Worm (Caenorhabditis elegans) whole organism, L2 larva: Measurements from ENCODE around the gene C02E7.7.

Experiments
- C34F6.9 ChIP-seq: fragments of 150-350 bp; optimal IDR thresholded peaks from 2 replicates; lab custom pipeline; 2014; ENCODE audit warnings: missing biosample characterization, missing genetic modification characterization
- R02D3.7 ChIP-seq: fragments of 150-350 bp; optimal IDR thresholded peaks from 2 replicates; lab custom pipeline; 2014; ENCODE audit warnings: missing biosample characterization, missing genetic modification characterization
- ZK546.5 ChIP-seq: sonication (generic microtip); optimal IDR thresholded peaks from 2 replicates; lab custom pipeline; 2017; ENCODE audit warnings: missing biosample characterization, missing genetic modification characterization
- ama-1 ChIP-seq: fragments of 150-350 bp; optimal IDR thresholded peaks from 2 replicates; lab custom pipeline; 2018; ENCODE audit warnings: inconsistent platforms
- blmp-1 ChIP-seq: sonication (generic microtip); optimal IDR thresholded peaks from 2 replicates; lab custom pipeline; 2017; ENCODE audit warnings: missing genetic modification characterization, mild to moderate bottlenecking, missing compliant biosample characterization, antibody characterized with exemption, moderate library complexity; ENCODE audit not compliant: insufficient read depth
- ceh-82 ChIP-seq: fragments of 150-350 bp; optimal IDR thresholded peaks from 2 replicates; lab custom pipeline; 2014; ENCODE audit warnings: missing biosample characterization, missing genetic modification characterization
- crh-2 ChIP-seq: sonication (generic microtip); optimal IDR thresholded peaks from 2 replicates; lab custom pipeline; 2017; ENCODE audit warnings: missing biosample characterization, missing genetic modification characterization
- dmd-4 ChIP-seq: sonication (generic microtip); optimal IDR thresholded peaks from 2 replicates; lab custom pipeline; 2017; ENCODE audit warnings: missing biosample characterization, missing genetic modification characterization
- fos-1 ChIP-seq: fragments of 150-350 bp; optimal IDR thresholded peaks from 2 replicates; lab custom pipeline; 2014; ENCODE audit warnings: missing biosample characterization, missing genetic modification characterization
- gmeb-1 ChIP-seq: fragments of 150-350 bp; optimal IDR thresholded peaks from 2 replicates; lab custom pipeline; 2014; ENCODE audit warnings: missing biosample characterization, missing genetic modification characterization
- lin-11 ChIP-seq: fragments of 150-350 bp; sonication (generic microtip); optimal IDR thresholded peaks from 2 replicates; lab custom pipeline; 2014; ENCODE audit warnings: missing biosample characterization, missing genetic modification characterization, inconsistent platforms, mixed read lengths
- lin-13 ChIP-seq: fragments of 150-350 bp; optimal IDR thresholded peaks from 2 replicates; lab custom pipeline; 2014; ENCODE audit warnings: missing biosample characterization, missing genetic modification reagents, missing genetic modification characterization
- lin-39 ChIP-seq: fragments of 150-350 bp; optimal IDR thresholded peaks from 2 replicates; lab custom pipeline; 2014; ENCODE audit warnings: missing biosample characterization, missing genetic modification reagents, missing genetic modification characterization
- lsy-2 ChIP-seq, 2 experiments: fragments of 150-350 bp in 1 of 2; sonication (generic microtip) in 1 of 2; optimal IDR thresholded peaks; 2 replicates each; lab custom pipeline; 2014 to 2017; ENCODE audit warnings: missing biosample characterization in 2 of 2, missing genetic modification characterization in 2 of 2
- mdl-1 ChIP-seq, 2 experiments: fragments of 150-350 bp in 1 of 2; sonication (generic microtip) in 1 of 2; optimal IDR thresholded peaks; 2 replicates each; lab custom pipeline; 2017; ENCODE audit warnings: missing biosample characterization in 2 of 2, missing genetic modification characterization in 2 of 2
- nhr-11 ChIP-seq: fragments of 150-350 bp; optimal IDR thresholded peaks from 2 replicates; lab custom pipeline; 2014; ENCODE audit warnings: missing biosample characterization, missing genetic modification characterization
- nhr-129 ChIP-seq: fragments of 150-350 bp; optimal IDR thresholded peaks from 2 replicates; lab custom pipeline; 2014; ENCODE audit warnings: missing biosample characterization, missing genetic modification characterization
- nhr-21 ChIP-seq: fragments of 150-350 bp; optimal IDR thresholded peaks from 2 replicates; lab custom pipeline; 2014; ENCODE audit warnings: missing biosample characterization, missing genetic modification characterization
- nhr-23 ChIP-seq: fragments of 150-350 bp; optimal IDR thresholded peaks from 2 replicates; lab custom pipeline; 2014; ENCODE audit warnings: missing biosample characterization, missing genetic modification reagents, missing genetic modification characterization
- nhr-237 ChIP-seq: fragments of 150-350 bp; optimal IDR thresholded peaks from 2 replicates; lab custom pipeline; 2014; ENCODE audit warnings: missing biosample characterization, missing genetic modification characterization
- nhr-6 ChIP-seq: fragments of 150-350 bp; optimal IDR thresholded peaks from 2 replicates; lab custom pipeline; 2014; ENCODE audit warnings: missing biosample characterization, missing genetic modification characterization
- nhr-77 ChIP-seq: fragments of 150-350 bp; optimal IDR thresholded peaks from 2 replicates; lab custom pipeline; 2014; ENCODE audit warnings: missing biosample characterization, missing genetic modification characterization
- skn-1 ChIP-seq: sonication (generic microtip); optimal IDR thresholded peaks from 2 replicates; lab custom pipeline; 2017; ENCODE audit warnings: missing biosample characterization, missing genetic modification characterization
- sma-3 ChIP-seq: sonication (generic microtip); optimal IDR thresholded peaks from 2 replicates; lab custom pipeline; 2016; ENCODE audit warnings: missing genetic modification reagents, missing genetic modification characterization, missing compliant biosample characterization
- snpc-4 ChIP-seq: fragments of 150-350 bp; optimal IDR thresholded peaks from 2 replicates; lab custom pipeline; 2014; ENCODE audit warnings: missing biosample characterization, missing genetic modification characterization
- unc-55 ChIP-seq: fragments of 150-350 bp; sonication (generic microtip); optimal IDR thresholded peaks from 3 replicates; lab custom pipeline; 2014; ENCODE audit warnings: missing biosample characterization, missing genetic modification reagents, missing genetic modification characterization
- unc-62 ChIP-seq: fragments of 150-350 bp; optimal IDR thresholded peaks from 2 replicates; lab custom pipeline; 2014; ENCODE audit warnings: missing biosample characterization, missing genetic modification reagents, missing genetic modification characterization
- ztf-1 ChIP-seq: fragments of 200-800 bp; sonication (Bioruptor generic); conservative IDR thresholded peaks from 2 replicates; pipeline ENCODE4 v1.3.6; 2022; ENCODE audit warnings: missing genetic modification characterization, missing compliant biosample characterization
- ztf-11 ChIP-seq: sonication (generic microtip); optimal IDR thresholded peaks from 2 replicates; lab custom pipeline; 2017; ENCODE audit warnings: missing biosample characterization, missing genetic modification characterization
- ztf-4 ChIP-seq: fragments of 150-350 bp; optimal IDR thresholded peaks from 2 replicates; lab custom pipeline; 2014; ENCODE audit warnings: missing biosample characterization, missing genetic modification characterization

C02E7.7 gene

DNA sequence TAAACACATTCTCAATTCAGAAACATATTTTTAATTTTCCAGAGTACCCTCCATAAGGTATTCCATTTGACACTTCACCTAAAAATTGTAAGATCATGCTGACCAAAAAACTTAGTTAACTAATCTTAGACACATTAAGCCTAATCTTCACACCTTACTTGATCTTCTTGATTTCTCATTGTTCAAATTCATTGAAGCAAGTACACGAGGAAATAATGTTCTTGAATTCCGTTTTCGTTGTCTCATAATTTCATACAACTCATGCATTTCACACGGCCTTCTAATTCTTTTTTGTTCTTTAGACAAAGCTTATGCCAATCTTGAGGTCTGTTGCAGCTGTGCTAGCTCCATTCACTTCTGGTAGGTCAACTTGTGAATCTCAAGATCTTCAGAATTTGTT lies 46.4 kb downstream of the C02E7.7 start, which contains the start of gene srd-33:
srd-33 (plus strand) TSS at position 301 of the 400 bp plus-strand sequence.
- TF ChIP-seq C34F6.9 (tag; lab: Kevin White, UChicago) (no peak), skn-1 (tag; lab: Kevin White, UChicago) (no peak), ztf-4 (tag; lab: Kevin White, UChicago) (no peak), snpc-4 (no peak), nhr-237 (tag; lab: Kevin White, UChicago) (no peak), nhr-21 (tag; lab: Kevin White, UChicago) (no peak), gmeb-1 (tag; lab: Kevin White, UChicago) (no peak), ZK546.5 (tag; lab: Kevin White, UChicago) (no peak), R02D3.7 (tag; lab: Kevin White, UChicago) (no peak), unc-62 (GFP tag; lab: Kevin White, UChicago) (no peak), crh-2 (tag; lab: Kevin White, UChicago) (no peak), lin-13 (no peak)

DNA sequence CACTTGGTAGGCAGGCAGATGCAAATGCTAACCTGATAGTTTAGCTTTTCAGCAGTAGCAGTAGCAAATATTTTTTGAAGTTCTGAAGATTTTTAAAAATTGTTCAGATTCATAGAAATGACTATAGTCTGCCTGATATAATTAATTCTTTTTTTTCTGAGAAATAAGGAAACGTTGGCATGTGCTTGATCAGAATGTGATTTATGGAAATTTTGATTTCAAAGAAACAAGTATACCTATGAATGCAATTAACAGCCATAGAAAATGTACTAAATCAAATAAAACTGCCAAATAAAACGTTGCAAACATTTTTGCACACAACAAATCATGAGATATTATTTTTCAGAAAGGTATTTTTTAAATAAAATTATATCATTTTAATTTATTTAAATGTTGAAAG lies 47.7 kb downstream of the C02E7.7 start:
- no peak for TF ChIP-seq nhr-77 (tag; lab: Kevin White, UChicago)
- TF ChIP-seq nhr-23 (tag; lab: Kevin White, UChicago): no peak
- TF ChIP-seq lsy-2 (tag; optimal IDR thresholded peaks at IDR 0.05; lab: Kevin White, UChicago): peak in 1 of 2 experiments; percentile 32
- no peak for TF ChIP-seq unc-55 (GFP tag; lab: Kevin White, UChicago)
- peak; percentile 42 for TF ChIP-seq nhr-21 (tag; lab: Kevin White, UChicago)
- TF ChIP-seq blmp-1 (tag; lab: Kevin White, UChicago): no peak
- TF ChIP-seq nhr-11 (tag; lab: Kevin White, UChicago): no peak
- no peak for TF ChIP-seq ceh-82 (tag; lab: Kevin White, UChicago)
- TF ChIP-seq crh-2 (tag; lab: Kevin White, UChicago): no peak
- no peak for TF ChIP-seq ZK546.5 (tag; lab: Kevin White, UChicago)
- no peak for TF ChIP-seq snpc-4

DNA sequence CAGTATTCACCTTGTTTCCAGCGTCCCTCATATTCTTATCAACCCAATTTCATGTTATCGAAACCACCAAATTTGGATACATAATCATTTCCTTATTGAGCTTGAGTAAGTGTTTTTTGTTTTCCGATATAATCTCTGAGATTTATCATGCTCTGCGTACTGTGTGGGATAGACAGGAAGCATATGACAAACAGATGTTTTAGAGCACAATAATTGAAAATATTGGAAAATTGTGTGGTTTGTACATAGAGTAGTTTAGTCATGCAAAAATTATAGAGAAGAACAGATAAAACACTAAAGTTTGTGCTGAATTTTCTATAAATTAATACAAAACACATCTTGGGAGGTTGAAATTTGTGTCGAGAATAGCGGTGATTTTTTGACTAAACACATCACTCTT lies 49.7 kb downstream of the C02E7.7 start:
- TF ChIP-seq C34F6.9 (tag; lab: Kevin White, UChicago) (no peak), ztf-1 (no peak), nhr-11 (tag; lab: Kevin White, UChicago) (no peak), ztf-11 (tag; lab: Kevin White, UChicago) (no peak), lin-11 (tag; lab: Kevin White, UChicago) (no peak), R02D3.7 (tag; lab: Kevin White, UChicago) (no peak), mdl-1 (tag; optimal IDR thresholded peaks at IDR 0.05; lab: Kevin White, UChicago) (no peak), nhr-23 (tag; lab: Kevin White, UChicago) (no peak), dmd-4 (no peak), nhr-6 (no peak), lin-39 (tag; lab: Kevin White, UChicago) (no peak), fos-1 (no peak), nhr-129 (no peak), ama-1 (lab: Kevin White, UChicago) (no peak), sma-3 (GFP tag; lab: Kevin White, UChicago) (no peak), lin-13 (no peak)
